Worm (Caenorhabditis elegans): Measurements from ENCODE around the gene B0250.7.

B0250.7 gene

ce11 chrV:20497537-20497936 is 21.7 kb upstream of the B0250.7 start (continued):
- TF ChIP-seq dpl-1 (GFP tag; optimal IDR thresholded peaks at IDR 0.05) (no peak), aptf-3 (GFP tag; IDR thresholded peaks at IDR 0.05) (no peak), Y53G8AR.9 (GFP tag; conservative IDR thresholded peaks at IDR 0.05) (0 out of 2 replicates have a peak, but pooled peaks have one; percentile 65), ztf-25 (GFP tag; IDR thresholded peaks at IDR 0.05) (no peak), madf-10 (tag; optimal IDR thresholded peaks at IDR 0.05) (peak; percentile 49), cebp-2 (GFP tag; IDR thresholded peaks at IDR 0.05) (peak; percentile 42; the same call in 1 of the 2 replicates), ztf-18 (tag; optimal IDR thresholded peaks at IDR 0.05) (no peak), tbp1 (GFP tag; optimal IDR thresholded peaks at IDR 0.05) (peak; percentile 45), rec-8 (tag; optimal IDR thresholded peaks at IDR 0.05) (no peak)

DNA sequence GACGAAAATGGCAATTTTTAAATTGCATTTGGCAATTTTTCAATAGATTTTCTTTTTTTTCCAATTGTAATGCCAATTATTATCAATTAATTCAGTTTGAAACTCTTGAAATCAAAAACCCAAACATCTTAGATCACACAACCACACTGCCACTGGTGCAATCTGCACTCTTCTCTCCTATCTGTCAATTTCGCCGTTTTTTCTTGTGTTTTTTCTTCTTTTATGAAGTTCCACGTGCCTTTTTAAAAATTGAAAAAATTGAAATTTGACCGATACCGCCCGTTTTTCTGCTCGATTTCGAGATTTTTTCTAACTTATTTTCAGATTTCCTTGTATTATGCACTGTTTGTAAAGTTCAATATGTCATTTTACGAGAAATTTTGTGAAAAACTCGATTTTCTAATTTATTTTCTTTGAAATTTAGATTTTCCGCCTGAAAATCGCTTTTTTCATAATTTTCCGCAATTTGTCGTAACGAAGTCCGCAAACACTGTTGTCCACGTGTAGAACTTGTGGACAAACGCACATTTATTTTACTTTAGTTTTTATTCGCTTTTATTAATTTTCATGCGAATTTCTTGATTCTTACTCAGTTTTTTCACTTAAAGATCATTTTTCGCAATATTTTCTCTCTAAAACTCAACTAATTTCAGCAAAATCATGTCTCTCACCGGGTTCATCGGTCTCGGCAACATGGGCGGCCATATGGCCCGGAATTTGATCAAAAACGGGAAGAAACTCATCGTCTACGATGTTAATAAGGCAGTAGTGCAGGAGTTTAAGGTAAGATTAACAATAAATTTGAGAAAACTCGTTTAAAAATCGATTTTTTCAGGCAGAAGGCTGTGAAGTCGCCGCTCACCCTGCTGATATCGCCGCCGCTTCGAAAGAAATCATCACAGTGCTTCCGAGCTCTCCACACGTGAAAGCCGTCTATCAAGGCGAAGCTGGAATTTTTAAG is 17.7 kb upstream of the B0250.7 start, which contains the start of gene B0250.5:
Gene B0250.5, plus strand, starts transcription at position 654 of the 961 bp plus-strand sequence.
- TF ChIP-seq ztf-26 (tag; optimal IDR thresholded peaks at IDR 0.05) = no peak
- no peak for TF ChIP-seq akir-1 (GFP tag; optimal IDR thresholded peaks at IDR 0.05)
- TF ChIP-seq ztf-3 (GFP tag; optimal IDR thresholded peaks at IDR 0.05) = no peak
- TF ChIP-seq tbp1 (GFP tag; optimal IDR thresholded peaks at IDR 0.05) = no peak
- no peak for TF ChIP-seq F55B11.4 (tag; optimal IDR thresholded peaks at IDR 0.05; ENCODE audit: borderline replicate concordance, insufficient read depth)
- TF ChIP-seq F57C9.4 (tag; optimal IDR thresholded peaks at IDR 0.05) = no peak
- no peak for TF ChIP-seq unc-130 (GFP tag; optimal IDR thresholded peaks at IDR 0.05)
- no peak for TF ChIP-seq Y67H2A.10 (GFP tag; conservative IDR thresholded peaks at IDR 0.05)
- peak; percentile 32 for TF ChIP-seq lin-40 (tag; optimal IDR thresholded peaks at IDR 0.05)
- TF ChIP-seq nhr-80 (tag; optimal IDR thresholded peaks at IDR 0.05) = peak; percentile 52
- TF ChIP-seq let-607 (tag; optimal IDR thresholded peaks at IDR 0.05) = peak; percentile 48 to 79
- no peak for TF ChIP-seq K11D2.4 (GFP tag; IDR thresholded peaks at IDR 0.05)
- no peak for TF ChIP-seq pbrm-1 (GFP tag; IDR thresholded peaks at IDR 0.05)
- TF ChIP-seq D2030.7 (GFP tag; IDR thresholded peaks at IDR 0.05) = peak; percentile 26; the same call in 1 of the 2 replicates
- TF ChIP-seq ztf-22 (GFP tag; optimal IDR thresholded peaks at IDR 0.05) = no peak
- peak in 1 of 3 experiments; percentile 61 for TF ChIP-seq lin-35 (GFP tag; optimal IDR thresholded peaks at IDR 0.05)

ce11 chrV:20492385-20492784 is 16.5 kb upstream of the B0250.7 start, which contains the start of gene srbc-79:
TSS of gene srbc-79 (minus strand) at chrV:20492485.
- no peak for TF ChIP-seq B0261.1 (tag; optimal IDR thresholded peaks at IDR 0.05)
- no peak for TF ChIP-seq ccch-3 (GFP tag; optimal IDR thresholded peaks at IDR 0.05)
- no peak for TF ChIP-seq rec-8 (tag; optimal IDR thresholded peaks at IDR 0.05)
- TF ChIP-seq aptf-3 (GFP tag; IDR thresholded peaks at IDR 0.05) = no peak
- no peak for TF ChIP-seq madf-3 (GFP tag; IDR thresholded peaks at IDR 0.05)
- no peak for TF ChIP-seq pbrm-1 (GFP tag; IDR thresholded peaks at IDR 0.05)
- TF ChIP-seq madf-8 (GFP tag; conservative IDR thresholded peaks at IDR 0.05) = no peak

DNA sequence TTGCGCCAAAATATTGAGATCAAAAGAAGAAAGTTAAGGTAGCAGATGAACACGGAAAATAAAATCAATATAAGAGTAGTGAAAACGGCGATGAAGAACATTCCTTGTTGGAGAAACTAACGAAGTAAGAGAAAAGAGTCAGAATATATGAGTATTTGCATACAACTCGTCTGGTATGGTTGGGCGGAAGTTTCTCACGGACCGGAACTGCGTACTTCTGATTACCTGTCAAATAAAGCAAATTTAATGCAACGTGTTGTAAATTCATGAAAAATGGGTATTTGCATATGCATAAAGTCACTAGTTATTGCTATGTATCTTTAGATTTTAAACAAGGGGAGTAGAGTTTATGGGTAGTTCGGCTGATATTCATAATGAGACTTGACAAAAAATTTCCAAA is 13.2 kb upstream of the B0250.7 start, which contains the start of gene srbc-78:
Gene srbc-78, minus strand, starts transcription at position 101 of the 400 bp plus-strand sequence.
- no peak for TF ChIP-seq mel-28 (tag; optimal IDR thresholded peaks at IDR 0.05; ENCODE audit: borderline replicate concordance)

DNA sequence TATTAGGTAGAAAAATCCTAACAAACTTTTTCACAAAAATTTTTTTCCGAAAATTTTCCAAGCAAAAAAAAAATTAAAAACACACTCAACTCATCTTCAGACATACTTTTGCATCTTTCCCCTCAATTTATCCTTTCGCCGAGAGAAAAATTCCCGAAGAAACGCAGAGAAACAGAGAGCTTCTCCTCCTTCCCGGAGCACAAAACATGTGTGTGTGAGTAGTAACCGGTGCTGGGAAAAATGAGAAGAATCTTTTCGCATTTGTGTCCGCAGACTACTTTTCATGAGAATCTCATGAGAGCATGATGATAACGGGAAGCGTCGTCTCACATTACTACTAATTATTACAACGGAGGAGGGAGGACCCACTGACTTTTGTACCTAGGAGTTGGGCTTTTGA is 10.7 kb upstream of the B0250.7 start:
- TF ChIP-seq rec-8 (tag; optimal IDR thresholded peaks at IDR 0.05) (no peak), F57A8.1 (GFP tag; optimal IDR thresholded peaks at IDR 0.05) (no peak), mes-4 (tag; optimal IDR thresholded peaks at IDR 0.05) (no peak), F22D6.2 (tag; optimal IDR thresholded peaks at IDR 0.05) (no peak), chd-7 (tag; optimal IDR thresholded peaks at IDR 0.05) (no peak), nhr-179 (tag; optimal IDR thresholded peaks at IDR 0.05) (no peak), nfyb-1 (GFP tag; IDR thresholded peaks at IDR 0.05) (no peak), sdz-38 (tag; optimal IDR thresholded peaks at IDR 0.05) (no peak), lin-40 (tag; optimal IDR thresholded peaks at IDR 0.05) (no peak), hrde-1 (tag; optimal IDR thresholded peaks at IDR 0.05; ENCODE audit: borderline replicate concordance) (no peak), sea-2 (GFP tag; IDR thresholded peaks at IDR 0.05) (no peak)
